Worm (Caenorhabditis elegans) whole organism, young adult: ENCODE results near the gene sru-4.

Experiments used
- B0019.2 ChIP-seq: fragments of 200-800 bp; sonication (Bioruptor generic); conservative IDR thresholded peaks from 2 replicates; pipeline ENCODE4 v1.3.6; 2022; ENCODE audit warnings: missing genetic modification reagents, missing genetic modification characterization, missing compliant biosample characterization
- B0035.1 ChIP-seq: sonication (generic microtip); optimal IDR thresholded peaks from 2 replicates; lab custom pipeline; 2016; ENCODE audit warnings: missing genetic modification characterization, mild to moderate bottlenecking, missing compliant biosample characterization, missing genotype, missing genetic modification reagents
- F10E7.11 ChIP-seq: sonication (generic microtip); optimal IDR thresholded peaks from 2 replicates; lab custom pipeline; 2017; ENCODE audit warnings: mild to moderate bottlenecking, missing genetic modification characterization, moderate library complexity, missing compliant biosample characterization
- F39B2.1 ChIP-seq: fragments of 200-800 bp; sonication (Bioruptor generic); IDR thresholded peaks from 2 replicates; pipeline ENCODE4 v1.3.6; 2022; ENCODE audit warnings: missing genetic modification reagents, missing genetic modification characterization, missing compliant biosample characterization
- F49E8.2 ChIP-seq: sonication (generic microtip); optimal IDR thresholded peaks from 3 replicates; lab custom pipeline; 2017; ENCODE audit warnings: missing genetic modification characterization, mild to moderate bottlenecking, missing compliant biosample characterization, antibody characterized with exemption, moderate library complexity; ENCODE audit not compliant: insufficient read depth
- T26A5.8 ChIP-seq: sonication (generic microtip); optimal IDR thresholded peaks from 2 replicates; lab custom pipeline; 2016; ENCODE audit warnings: missing genetic modification characterization, missing compliant biosample characterization
- Y53F4B.3 ChIP-seq: fragments of 200-800 bp; sonication (Bioruptor generic); IDR thresholded peaks from 2 replicates; pipeline ENCODE4 v1.3.6; 2022; ENCODE audit warnings: missing genetic modification reagents, missing genetic modification characterization, missing compliant biosample characterization
- Y79H2A.3 ChIP-seq: fragments of 200-800 bp; sonication (Bioruptor generic); conservative IDR thresholded peaks from 2 replicates; pipeline ENCODE4 v1.3.6; 2022; ENCODE audit warnings: missing genetic modification reagents, missing genetic modification characterization, missing compliant biosample characterization
- Y95B8A.8 ChIP-seq: fragments of 200-800 bp; sonication (Bioruptor generic); IDR thresholded peaks from 2 replicates; pipeline ENCODE4 v1.3.6; 2022; ENCODE audit warnings: missing genetic modification reagents, missing genetic modification characterization, missing compliant biosample characterization
- aptf-2 ChIP-seq: fragments of 200-800 bp; sonication (Bioruptor generic); conservative IDR thresholded peaks from 2 replicates; pipeline ENCODE4 v1.3.6; 2022; ENCODE audit warnings: missing genetic modification reagents, missing genetic modification characterization, missing compliant biosample characterization
- athp-1 ChIP-seq: sonication (generic microtip); optimal IDR thresholded peaks from 2 replicates; lab custom pipeline; 2017; ENCODE audit warnings: mild to moderate bottlenecking, missing genetic modification characterization, missing compliant biosample characterization
- bed-1 ChIP-seq: fragments of 200-800 bp; sonication (Bioruptor generic); IDR thresholded peaks from 2 replicates; pipeline ENCODE4 v1.3.6; 2022; ENCODE audit warnings: missing genetic modification reagents, missing genetic modification characterization, missing compliant biosample characterization
- cebp-2 ChIP-seq: fragments of 200-800 bp; sonication (Bioruptor generic); IDR thresholded peaks from 2 replicates; pipeline ENCODE4 v1.3.6; 2022; ENCODE audit warnings: missing genetic modification characterization, missing compliant biosample characterization
- ceh-100 ChIP-seq: fragments of 200-800 bp; sonication (Bioruptor generic); IDR thresholded peaks from 2 replicates; pipeline ENCODE4 v1.3.6; 2022; ENCODE audit warnings: missing genetic modification reagents, missing genetic modification characterization, missing compliant biosample characterization
- ceh-79 ChIP-seq: sonication (generic microtip); optimal IDR thresholded peaks from 2 replicates; lab custom pipeline; 2017; ENCODE audit warnings: mild to moderate bottlenecking, missing genetic modification characterization, missing compliant biosample characterization
- ceh-91 ChIP-seq: fragments of 200-800 bp; sonication (Bioruptor generic); IDR thresholded peaks from 2 replicates; pipeline ENCODE4 v1.3.6; 2022; ENCODE audit warnings: missing genetic modification reagents, missing genetic modification characterization, missing compliant biosample characterization
- chd-7 ChIP-seq: sonication (generic microtip); optimal IDR thresholded peaks from 2 replicates; lab custom pipeline; 2016; ENCODE audit warnings: mild to moderate bottlenecking, missing genetic modification characterization, moderate library complexity, missing compliant biosample characterization
- dpff-1 ChIP-seq: sonication (generic microtip); optimal IDR thresholded peaks from 2 replicates; lab custom pipeline; 2017; ENCODE audit warnings: mild to moderate bottlenecking, missing genetic modification characterization, missing compliant biosample characterization
- dpl-1 ChIP-seq: fragments of 150-350 bp; optimal IDR thresholded peaks from 2 replicates; lab custom pipeline; 2014; ENCODE audit warnings: missing biosample characterization, missing genetic modification reagents, missing genetic modification characterization
- efl-1 ChIP-seq: fragments of 150-350 bp; optimal IDR thresholded peaks from 2 replicates; lab custom pipeline; 2014; ENCODE audit warnings: missing biosample characterization, missing genetic modification reagents, missing genetic modification characterization
- egl-18 ChIP-seq: fragments of 200-800 bp; sonication (Bioruptor generic); IDR thresholded peaks from 2 replicates; pipeline ENCODE4 v1.3.6; 2022; ENCODE audit warnings: missing genetic modification reagents, missing genetic modification characterization, missing compliant biosample characterization
- ekl-4 ChIP-seq: fragments of 200-800 bp; sonication (Bioruptor generic); IDR thresholded peaks from 2 replicates; pipeline ENCODE4 v1.3.6; 2022; ENCODE audit warnings: missing genetic modification reagents, missing genetic modification characterization, missing compliant biosample characterization
- gei-17 ChIP-seq: fragments of 200-800 bp; sonication (Bioruptor generic); optimal IDR thresholded peaks from 2 replicates; lab custom pipeline; 2018; ENCODE audit warnings: mild to moderate bottlenecking, missing genetic modification characterization, missing compliant biosample characterization
- him-1 ChIP-seq: sonication (generic microtip); optimal IDR thresholded peaks from 2 replicates; lab custom pipeline; 2016; ENCODE audit warnings: missing genotype, missing genetic modification reagents, missing genetic modification characterization, missing compliant biosample characterization
- hlh-12 ChIP-seq: sonication (generic microtip); optimal IDR thresholded peaks from 2 replicates; lab custom pipeline; 2016; ENCODE audit warnings: missing genetic modification characterization, missing compliant biosample characterization
- hmg-1.2 ChIP-seq: fragments of 200-800 bp; sonication (Bioruptor generic); IDR thresholded peaks from 2 replicates; pipeline ENCODE4 v1.3.6; 2022; ENCODE audit warnings: missing genetic modification reagents, missing genetic modification characterization, missing compliant biosample characterization
- let-526 ChIP-seq: fragments of 200-800 bp; sonication (Bioruptor generic); IDR thresholded peaks from 2 replicates; pipeline ENCODE4 v1.3.6; 2022; ENCODE audit warnings: missing genetic modification reagents, missing genetic modification characterization, missing compliant biosample characterization
- lin-35 ChIP-seq, 3 experiments: fragments of 150-350 bp in 2 of 3; sonication (generic microtip) in 1 of 3; optimal IDR thresholded peaks; 2 replicates each; lab custom pipeline; 2014 to 2018; ENCODE audit warnings: missing biosample characterization in 3 of 3, missing genetic modification characterization in 3 of 3, missing genetic modification reagents in 3 of 3
- lin-40 ChIP-seq: sonication (generic microtip); optimal IDR thresholded peaks from 2 replicates; lab custom pipeline; 2016; ENCODE audit warnings: missing genetic modification characterization, mild to moderate bottlenecking, missing compliant biosample characterization, missing genotype, missing genetic modification reagents
- lsl-1 ChIP-seq: fragments of 200-800 bp; sonication (Bioruptor generic); optimal IDR thresholded peaks from 2 replicates; lab custom pipeline; 2018; ENCODE audit warnings: mild to moderate bottlenecking, missing genetic modification characterization, moderate library complexity, missing compliant biosample characterization
- lsy-27 ChIP-seq: sonication (generic microtip); optimal IDR thresholded peaks from 2 replicates; lab custom pipeline; 2017; ENCODE audit warnings: missing genetic modification characterization, mild to moderate bottlenecking, missing compliant biosample characterization, antibody characterized with exemption, missing genotype, borderline replicate concordance; ENCODE audit not compliant: insufficient read depth
- madf-3 ChIP-seq: fragments of 200-800 bp; sonication (Bioruptor generic); IDR thresholded peaks from 2 replicates; pipeline ENCODE4 v1.3.6; 2022; ENCODE audit warnings: missing genetic modification reagents, missing genetic modification characterization, missing compliant biosample characterization
- madf-6 ChIP-seq: fragments of 200-800 bp; sonication (Bioruptor generic); IDR thresholded peaks from 2 replicates; pipeline ENCODE4 v1.3.6; 2022; ENCODE audit warnings: missing genetic modification reagents, missing genetic modification characterization, missing compliant biosample characterization
- mcd-1 ChIP-seq: fragments of 200-800 bp; sonication (Bioruptor generic); IDR thresholded peaks from 2 replicates; pipeline ENCODE4 v1.3.6; 2022; ENCODE audit warnings: missing genetic modification reagents, missing genetic modification characterization, missing compliant biosample characterization
- mel-28 ChIP-seq: sonication (generic microtip); optimal IDR thresholded peaks from 2 replicates; lab custom pipeline; 2016; ENCODE audit warnings: borderline replicate concordance, mild to moderate bottlenecking, missing genetic modification characterization, missing compliant biosample characterization
- mxl-1 ChIP-seq: sonication (generic microtip); optimal IDR thresholded peaks from 2 replicates; lab custom pipeline; 2016; ENCODE audit warnings: missing genetic modification characterization, missing compliant biosample characterization
- nfyb-1 ChIP-seq: fragments of 200-800 bp; sonication (Bioruptor generic); IDR thresholded peaks from 2 replicates; pipeline ENCODE4 v1.3.6; 2022; ENCODE audit warnings: missing genetic modification reagents, missing genetic modification characterization, missing compliant biosample characterization
- nhr-90 ChIP-seq: sonication (generic microtip); optimal IDR thresholded peaks from 2 replicates; lab custom pipeline; 2016; ENCODE audit warnings: missing genotype, mild to moderate bottlenecking, missing genetic modification characterization, missing compliant biosample characterization
- pbrm-1 ChIP-seq: fragments of 200-800 bp; sonication (Bioruptor generic); IDR thresholded peaks from 2 replicates; pipeline ENCODE4 v1.3.6; 2022; ENCODE audit warnings: missing genetic modification reagents, missing genetic modification characterization, missing compliant biosample characterization
- rcor-1 ChIP-seq: fragments of 200-800 bp; sonication (Bioruptor generic); IDR thresholded peaks from 2 replicates; pipeline ENCODE4 v1.3.6; 2022; ENCODE audit warnings: missing genetic modification reagents, missing genetic modification characterization, missing compliant biosample characterization
- snpc-1.3 ChIP-seq: sonication (generic microtip); optimal IDR thresholded peaks from 2 replicates; lab custom pipeline; 2017; ENCODE audit warnings: missing genetic modification characterization, mild to moderate bottlenecking, missing compliant biosample characterization, antibody characterized with exemption, moderate library complexity, missing genotype, missing genetic modification reagents; ENCODE audit not compliant: insufficient read depth
- somi-1 ChIP-seq: fragments of 200-800 bp; sonication (Bioruptor generic); optimal IDR thresholded peaks from 2 replicates; lab custom pipeline; 2018; ENCODE audit warnings: mild to moderate bottlenecking, missing genetic modification characterization, missing compliant biosample characterization
- sptf-2 ChIP-seq: fragments of 200-800 bp; sonication (Bioruptor generic); optimal IDR thresholded peaks from 2 replicates; lab custom pipeline; 2018; ENCODE audit warnings: mild to moderate bottlenecking, missing genetic modification characterization, missing compliant biosample characterization
- tlf-1 ChIP-seq: fragments of 200-800 bp; sonication (Bioruptor generic); optimal IDR thresholded peaks from 2 replicates; lab custom pipeline; 2018; ENCODE audit warnings: mild to moderate bottlenecking, missing genetic modification characterization, missing compliant biosample characterization
- unc-130 ChIP-seq: sonication (generic microtip); optimal IDR thresholded peaks from 2 replicates; lab custom pipeline; 2016; ENCODE audit warnings: missing genetic modification reagents, missing genetic modification characterization, missing compliant biosample characterization
- zfh-2 ChIP-seq: fragments of 200-800 bp; sonication (Bioruptor generic); conservative IDR thresholded peaks from 2 replicates; pipeline ENCODE4 v1.3.6; 2022; ENCODE audit warnings: missing genetic modification reagents, missing genetic modification characterization, missing compliant biosample characterization
- ztf-6 ChIP-seq: fragments of 200-800 bp; sonication (Bioruptor generic); IDR thresholded peaks from 2 replicates; pipeline ENCODE4 v1.3.6; 2022; ENCODE audit warnings: missing genetic modification reagents, missing genetic modification characterization, missing compliant biosample characterization

The sru-4 gene

ce11 chrIV:9523139-9523538, 25.0 kb downstream of the sru-4 start:
- TF ChIP-seq bed-1 (no peak), Y79H2A.3 (GFP tag; lab: Robert Waterston, UW) (no peak), snpc-1.3 (no peak), let-526 (no peak), dpl-1 (no peak), ceh-100 (GFP tag; lab: Robert Waterston, UW) (no peak), athp-1 (tag; lab: Kevin White, UChicago) (no peak), F39B2.1 (GFP tag; lab: Robert Waterston, UW) (no peak), dpff-1 (tag; lab: Kevin White, UChicago) (no peak), pbrm-1 (GFP tag; lab: Robert Waterston, UW) (no peak), T26A5.8 (tag; lab: Kevin White, UChicago) (no peak), F49E8.2 (no peak), madf-6 (no peak)

ce11 chrIV:9524849-9525460, 26.8 kb downstream of the sru-4 start, which contains the start of gene ndua-5:
Gene ndua-5 (minus strand): TSS chrIV:9524899.
- TF ChIP-seq somi-1 (GFP tag; lab: Kevin White, UChicago) = no peak
- TF ChIP-seq rcor-1 (GFP tag; lab: Robert Waterston, UW) = no peak
- no peak for TF ChIP-seq sptf-2 (GFP tag; lab: Kevin White, UChicago)
- peak; percentile 56 for TF ChIP-seq efl-1
- TF ChIP-seq zfh-2 = no peak
- no peak for TF ChIP-seq tlf-1 (GFP tag; lab: Kevin White, UChicago)
- TF ChIP-seq hlh-12 (tag; lab: Kevin White, UChicago) = no peak
- no peak for TF ChIP-seq egl-18 (GFP tag; lab: Robert Waterston, UW)
- no peak for TF ChIP-seq B0019.2 (GFP tag; lab: Robert Waterston, UW)
- TF ChIP-seq B0035.1 = no peak
- no peak for TF ChIP-seq ceh-91
- no peak for TF ChIP-seq mcd-1
- TF ChIP-seq mel-28 (tag; lab: Kevin White, UChicago) = no peak
- no peak for TF ChIP-seq unc-130 (GFP tag; lab: Kevin White, UChicago)
- no peak for TF ChIP-seq Y95B8A.8 (GFP tag; lab: Robert Waterston, UW)
- TF ChIP-seq lin-40 (tag; lab: Kevin White, UChicago) = no peak
- no peak for TF ChIP-seq cebp-2 (GFP tag; lab: Robert Waterston, UW)
- no peak for TF ChIP-seq gei-17 (GFP tag; lab: Kevin White, UChicago)
- no peak for TF ChIP-seq madf-3 (GFP tag; lab: Robert Waterston, UW)
- no peak for TF ChIP-seq mxl-1 (tag; lab: Kevin White, UChicago)
- TF ChIP-seq chd-7 (tag; lab: Kevin White, UChicago) = no peak
- no peak for TF ChIP-seq dpff-1 (tag; lab: Kevin White, UChicago)
- TF ChIP-seq lsl-1 (GFP tag; lab: Kevin White, UChicago) = no peak
- no peak for TF ChIP-seq nhr-90 (tag; lab: Kevin White, UChicago)
- TF ChIP-seq lin-35 (GFP tag; optimal IDR thresholded peaks at IDR 0.05; lab: Kevin White, UChicago) = peak in 1 of 3 experiments; percentile 61
- TF ChIP-seq nfyb-1 (GFP tag; lab: Robert Waterston, UW) = no peak
- TF ChIP-seq hmg-1.2 (GFP tag; lab: Robert Waterston, UW) = peak; percentile 81
- TF ChIP-seq Y53F4B.3 (GFP tag; lab: Robert Waterston, UW) = no peak
- TF ChIP-seq aptf-2 (GFP tag; lab: Robert Waterston, UW) = no peak
- TF ChIP-seq F39B2.1 (GFP tag; lab: Robert Waterston, UW) = no peak
- TF ChIP-seq F10E7.11 (tag; lab: Kevin White, UChicago) = no peak
- no peak for TF ChIP-seq ekl-4 (GFP tag; lab: Robert Waterston, UW)
- no peak for TF ChIP-seq ceh-79 (tag; lab: Kevin White, UChicago)
- no peak for TF ChIP-seq him-1 (tag; lab: Kevin White, UChicago)
- no peak for TF ChIP-seq lsy-27 (tag; lab: Kevin White, UChicago)
- TF ChIP-seq ztf-6 (GFP tag; lab: Robert Waterston, UW) = no peak
- TF ChIP-seq dpl-1 = peak; percentile 53
